Fruit fly (Drosophila melanogaster) whole organism, embryonic: ENCODE results near the gene CG31213.

ENCODE experiments used
- Adf1 ChIP-seq: fragments of 200-800 bp; sonication (Bioruptor generic); IDR thresholded peaks from 2 replicates; pipeline ENCODE4 v1.3.6; 2022; ENCODE audit warnings: missing biosample characterization, missing genetic modification characterization
- Awh ChIP-seq: fragments of 200-800 bp; sonication (Bioruptor generic); IDR thresholded peaks from 2 replicates; pipeline ENCODE4, ENCODE4 v1.3.6; 2022; ENCODE audit warnings: missing biosample characterization, missing genetic modification characterization
- BEAF-32 ChIP-seq: fragments of 200-800 bp; sonication (Bioruptor generic); optimal IDR thresholded peaks from 3 replicates; lab custom pipeline; 2017; ENCODE audit warnings: missing biosample characterization, missing genetic modification characterization, mild to moderate bottlenecking, moderate library complexity, missing genetic modification reagents
- CG10209 ChIP-seq: fragments of 200-800 bp; sonication (Bioruptor generic); optimal IDR thresholded peaks from 3 replicates; lab custom pipeline; 2017; ENCODE audit warnings: missing biosample characterization, mild to moderate bottlenecking, missing genetic modification characterization, missing genetic modification reagents
- CG10274 ChIP-seq: fragments of 200-800 bp; sonication (Bioruptor generic); optimal IDR thresholded peaks from 3 replicates; lab custom pipeline; 2017; ENCODE audit warnings: missing biosample characterization, mild to moderate bottlenecking, missing genetic modification characterization
- CG10565 ChIP-seq: fragments of 200-800 bp; sonication (Bioruptor generic); optimal IDR thresholded peaks from 3 replicates; lab custom pipeline; 2016; ENCODE audit warnings: missing biosample characterization, mild to moderate bottlenecking, missing genetic modification characterization
- CG13123 ChIP-seq: fragments of 200-800 bp; sonication (Bioruptor generic); optimal IDR thresholded peaks from 2 replicates; lab custom pipeline; 2016; ENCODE audit warnings: missing biosample characterization, missing genetic modification characterization
- CG13775 ChIP-seq: fragments of 200-800 bp; sonication (Bioruptor generic); optimal IDR thresholded peaks from 3 replicates; lab custom pipeline; 2017; ENCODE audit warnings: missing biosample characterization, mild to moderate bottlenecking, missing genetic modification characterization
- CG14965 ChIP-seq: fragments of 200-800 bp; sonication (Bioruptor generic); optimal IDR thresholded peaks from 2 replicates; lab custom pipeline; 2016; ENCODE audit warnings: missing biosample characterization, missing genetic modification characterization, borderline replicate concordance
- CG15011 ChIP-seq: fragments of 200-800 bp; sonication (Bioruptor generic); optimal IDR thresholded peaks from 3 replicates; lab custom pipeline; 2018; ENCODE audit warnings: missing biosample characterization, mild to moderate bottlenecking, missing genetic modification characterization
- CG16813 ChIP-seq: fragments of 200-800 bp; sonication (Bioruptor generic); IDR thresholded peaks from 3 replicates; pipeline ENCODE4 v1.3.6; 2022; ENCODE audit warnings: missing biosample characterization, missing genetic modification characterization; ENCODE audit not compliant: partially characterized antibody
- CG17186 ChIP-seq: fragments of 200-800 bp; sonication (Bioruptor generic); optimal IDR thresholded peaks from 3 replicates; lab custom pipeline; 2017; ENCODE audit warnings: missing biosample characterization, missing genetic modification reagents, missing genetic modification characterization
- CG17328 ChIP-seq: fragments of 200-800 bp; sonication (Bioruptor generic); IDR thresholded peaks from 2 replicates; pipeline ENCODE4 v1.3.6; 2022; ENCODE audit warnings: missing biosample characterization, missing genetic modification characterization
- CG17612 ChIP-seq: fragments of 200-800 bp; sonication (Bioruptor generic); IDR thresholded peaks from 2 replicates; pipeline ENCODE4 v1.3.6; 2022; ENCODE audit warnings: missing biosample characterization, missing genetic modification characterization
- CG18599 ChIP-seq: fragments of 200-800 bp; sonication (Bioruptor generic); optimal IDR thresholded peaks from 3 replicates; lab custom pipeline; 2017; ENCODE audit warnings: missing biosample characterization, missing genetic modification characterization, mild to moderate bottlenecking, moderate library complexity, missing genetic modification reagents
- CG2712 ChIP-seq: fragments of 200-800 bp; optimal IDR thresholded peaks from 3 replicates; lab custom pipeline; 2019; ENCODE audit warnings: missing biosample characterization, mild to moderate bottlenecking, missing genetic modification characterization, moderate library complexity
- CG32532 ChIP-seq: fragments of 200-800 bp; sonication (Bioruptor generic); IDR thresholded peaks from 2 replicates; pipeline ENCODE4 v1.3.6; 2022; ENCODE audit warnings: missing biosample characterization, missing genetic modification characterization
- CG34422 ChIP-seq: fragments of 200-800 bp; sonication (Bioruptor generic); IDR thresholded peaks from 3 replicates; pipeline ENCODE4 v1.3.6; 2022; ENCODE audit warnings: missing biosample characterization, missing genetic modification characterization
- CG3995 ChIP-seq: fragments of 200-800 bp; sonication (Bioruptor generic); optimal IDR thresholded peaks from 3 replicates; lab custom pipeline; 2016; ENCODE audit warnings: missing biosample characterization, missing genetic modification characterization
- CG4328 ChIP-seq: fragments of 200-800 bp; sonication (Bioruptor generic); optimal IDR thresholded peaks from 3 replicates; lab custom pipeline; 2017; ENCODE audit warnings: missing biosample characterization, missing genetic modification reagents, missing genetic modification characterization
- CG7839 ChIP-seq: fragments of 200-800 bp; sonication (Bioruptor generic); optimal IDR thresholded peaks from 3 replicates; lab custom pipeline; 2018; ENCODE audit warnings: missing biosample characterization, mild to moderate bottlenecking, missing genetic modification characterization, moderate library complexity
- CG8478 ChIP-seq: fragments of >200 bp; optimal IDR thresholded peaks from 2 replicates; lab custom pipeline; 2018
- CG8924 ChIP-seq: fragments of 200-800 bp; optimal IDR thresholded peaks from 3 replicates; lab custom pipeline; 2019; ENCODE audit warnings: missing biosample characterization, mild to moderate bottlenecking, missing genetic modification characterization, moderate library complexity
- CG9727 ChIP-seq: fragments of 200-800 bp; sonication (Bioruptor generic); optimal IDR thresholded peaks from 3 replicates; lab custom pipeline; 2017; ENCODE audit warnings: missing biosample characterization, mild to moderate bottlenecking, missing genetic modification characterization
- Dbx ChIP-seq: fragments of 200-800 bp; sonication (Bioruptor generic); IDR thresholded peaks from 3 replicates; pipeline ENCODE4 v1.3.6; 2022; ENCODE audit warnings: missing biosample characterization, missing genetic modification characterization
- Fer1 ChIP-seq: fragments of 200-800 bp; sonication (Bioruptor generic); optimal IDR thresholded peaks from 2 replicates; lab custom pipeline; 2017; ENCODE audit warnings: missing biosample characterization, mild to moderate bottlenecking, missing genetic modification characterization
- HLH4C ChIP-seq: fragments of 200-800 bp; sonication (Bioruptor generic); IDR thresholded peaks from 3 replicates; pipeline ENCODE4 v1.3.6; 2022; ENCODE audit warnings: missing biosample characterization, missing genetic modification characterization; ENCODE audit not compliant: partially characterized antibody
- Hr78 ChIP-seq, 2 experiments: fragments of 200-800 bp in 1 of 2; fragments of >200 bp in 1 of 2; sonication (Bioruptor generic) in 1 of 2; optimal IDR thresholded peaks; 2 replicates each; lab custom pipeline; 2017 to 2019; ENCODE audit warnings: missing biosample characterization in 2 of 2, missing genetic modification characterization in 2 of 2, mild to moderate bottlenecking in 1 of 2, moderate library complexity in 1 of 2
- Med ChIP-seq: fragments of 200-800 bp; sonication (Bioruptor generic); peaks from one replicate; lab custom pipeline; 2016; ENCODE audit warnings: missing biosample characterization, missing genetic modification characterization, mild to moderate bottlenecking, inconsistent platforms, moderate library complexity
- Nf-YA ChIP-seq: fragments of 200-800 bp; sonication (Bioruptor generic); IDR thresholded peaks from 2 replicates; pipeline ENCODE4 v1.3.6; 2022; ENCODE audit warnings: missing biosample characterization, missing genetic modification characterization
- Opbp ChIP-seq: fragments of 200-800 bp; sonication (Bioruptor generic); IDR thresholded peaks from 3 replicates; pipeline ENCODE4 v1.3.6; 2022; ENCODE audit warnings: missing biosample characterization, missing genetic modification characterization; ENCODE audit not compliant: partially characterized antibody
- Ptx1 ChIP-seq: fragments of 200-800 bp; sonication (Bioruptor generic); IDR thresholded peaks from 2 replicates; pipeline ENCODE4 v1.3.6; 2022; ENCODE audit warnings: missing biosample characterization, missing genetic modification characterization
- Sry-δ ChIP-seq: fragments of 200-800 bp; sonication (Bioruptor generic); optimal IDR thresholded peaks from 2 replicates; lab custom pipeline; 2016; ENCODE audit warnings: missing biosample characterization, missing genetic modification characterization
- YL-1 ChIP-seq: fragments of 200-800 bp; sonication (Bioruptor generic); optimal IDR thresholded peaks from 3 replicates; lab custom pipeline; 2017; ENCODE audit warnings: missing biosample characterization, mild to moderate bottlenecking, missing genetic modification characterization
- cg ChIP-seq: fragments of 200-800 bp; sonication (Bioruptor generic); optimal IDR thresholded peaks from 3 replicates; lab custom pipeline; 2019; ENCODE audit warnings: missing biosample characterization, mild to moderate bottlenecking, missing genetic modification characterization, moderate library complexity
- cwo ChIP-seq: fragments of 200-800 bp; sonication (Bioruptor generic); optimal IDR thresholded peaks from 3 replicates; lab custom pipeline; 2017; ENCODE audit warnings: missing biosample characterization, missing genetic modification characterization, mild to moderate bottlenecking, moderate library complexity, missing genetic modification reagents
- dimm ChIP-seq: fragments of 200-800 bp; sonication (Bioruptor generic); IDR thresholded peaks from 2 replicates; pipeline ENCODE4 v1.3.6; 2022; ENCODE audit warnings: missing biosample characterization, missing genetic modification characterization
- en ChIP-seq: fragments of 200-800 bp; sonication (Bioruptor generic); optimal IDR thresholded peaks from 2 replicates; lab custom pipeline; 2016; ENCODE audit warnings: missing biosample characterization, missing genetic modification characterization
- fd3F ChIP-seq: fragments of 200-800 bp; sonication (Bioruptor generic); optimal IDR thresholded peaks from 2 replicates; lab custom pipeline; 2018; ENCODE audit warnings: missing biosample characterization, mild to moderate bottlenecking, missing genetic modification characterization, moderate library complexity
- ftz-f1 ChIP-seq: fragments of 200-800 bp; sonication (Bioruptor generic); optimal IDR thresholded peaks from 2 replicates; lab custom pipeline; 2016; ENCODE audit warnings: missing biosample characterization, missing genetic modification characterization
- inv ChIP-seq: fragments of 200-800 bp; sonication (Bioruptor generic); IDR thresholded peaks from 2 replicates; pipeline ENCODE4 v1.3.6; 2022; ENCODE audit warnings: missing biosample characterization, missing genetic modification characterization; ENCODE audit not compliant: partially characterized antibody
- lola ChIP-seq, 3 experiments: fragments of >200 bp in 2 of 3; fragments of 200-800 bp in 1 of 3; sonication (Bioruptor generic) in 1 of 3; optimal IDR thresholded peaks; 2 replicates each; lab custom pipeline; 2017 to 2019; ENCODE audit warnings: missing biosample characterization in 3 of 3, missing genetic modification characterization in 3 of 3, mild to moderate bottlenecking in 1 of 3, moderate library complexity in 1 of 3
- schlank ChIP-seq: fragments of 200-800 bp; sonication (Bioruptor generic); optimal IDR thresholded peaks from 2 replicates; lab custom pipeline; 2018; ENCODE audit warnings: missing biosample characterization, mild to moderate bottlenecking, missing genetic modification characterization
- slou ChIP-seq: fragments of 200-800 bp; sonication (Bioruptor generic); optimal IDR thresholded peaks from 3 replicates; lab custom pipeline; 2016; ENCODE audit warnings: missing biosample characterization, missing genetic modification characterization
- sna ChIP-seq: fragments of 200-800 bp; sonication (Bioruptor generic); IDR thresholded peaks from 2 replicates; pipeline ENCODE4 v1.3.6; 2022; ENCODE audit warnings: missing biosample characterization, missing genetic modification characterization; ENCODE audit not compliant: partially characterized antibody
- sug ChIP-seq: fragments of 200-800 bp; optimal IDR thresholded peaks from 2 replicates; lab custom pipeline; 2019; ENCODE audit warnings: missing biosample characterization, mild to moderate bottlenecking, missing genetic modification characterization, moderate library complexity
- twi ChIP-seq: fragments of 200-800 bp; optimal IDR thresholded peaks from 2 replicates; lab custom pipeline; 2019; ENCODE audit warnings: missing biosample characterization, mild to moderate bottlenecking, missing genetic modification characterization, moderate library complexity
- vvl ChIP-seq: fragments of 200-800 bp; sonication (Bioruptor generic); IDR thresholded peaks from 2 replicates; pipeline ENCODE4 v1.3.6; 2022; ENCODE audit warnings: missing biosample characterization, missing genetic modification characterization

The CG31213 gene

DNA sequence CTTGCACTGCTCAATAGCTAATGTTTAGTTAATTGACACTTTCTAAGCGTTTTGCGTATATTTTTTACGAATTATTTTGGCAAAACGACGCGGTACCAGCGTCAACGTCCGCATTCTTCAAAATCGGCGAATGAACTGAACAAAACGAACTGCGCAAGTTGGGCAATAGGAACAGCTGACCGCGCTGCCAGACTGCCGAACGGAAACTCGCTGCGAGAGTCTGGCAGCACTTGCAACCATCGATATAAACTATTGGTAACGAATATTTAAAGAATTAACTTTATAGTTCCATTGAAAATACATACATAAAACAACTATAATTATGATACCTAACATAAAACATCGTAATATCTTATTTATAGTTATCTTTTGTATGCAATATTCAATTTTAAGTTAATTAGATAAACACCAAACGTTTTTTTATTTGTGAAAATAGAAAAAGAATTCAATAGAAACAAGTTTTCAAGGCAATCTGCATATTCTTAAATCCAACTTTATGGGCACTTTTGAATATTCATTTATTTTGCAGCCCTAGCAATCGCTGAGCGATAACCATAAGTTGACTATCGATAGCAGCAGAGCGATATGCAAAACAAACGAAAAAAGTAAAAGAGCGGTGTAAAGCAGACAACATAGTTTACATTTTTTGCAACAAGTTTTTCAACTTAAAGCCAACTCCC is 35.8 kb downstream of the CG31213 start, which contains the start of the genes Hs6st and MED25 (continued):
- no peak for TF ChIP-seq CG10209
- peak in 1 of 2 experiments; percentile 15 for TF ChIP-seq Hr78 (GFP tag; optimal IDR thresholded peaks at IDR 0.05; lab: Kevin White, UChicago)
- TF ChIP-seq Ptx1 (GFP tag; lab: Robert Waterston, UW) = 0 out of 2 replicates have a peak, but pooled peaks have one; percentile 15
- TF ChIP-seq CG17328 (GFP tag; lab: Robert Waterston, UW) = peak; percentile 25
- TF ChIP-seq CG4328 = peak; percentile 48
- TF ChIP-seq lola (GFP tag; optimal IDR thresholded peaks at IDR 0.05; lab: Kevin White, UChicago) = no peak
- no peak for TF ChIP-seq twi (tag; lab: Kevin White, UChicago)
- TF ChIP-seq Fer1 (GFP tag; lab: Kevin White, UChicago) = no peak
- TF ChIP-seq vvl (GFP tag; lab: Robert Waterston, UW) = peak; percentile 40
- TF ChIP-seq CG16813 (GFP tag; lab: Robert Waterston, UW) = peak; percentile 76
- TF ChIP-seq CG18599 (GFP tag; lab: Kevin White, UChicago) = peak; percentile 74
- TF ChIP-seq dimm = no peak
- TF ChIP-seq Med (GFP tag; lab: Kevin White, UChicago) = peak; percentile 72
- TF ChIP-seq en (GFP tag; lab: Kevin White, UChicago) = no peak
- peak; percentile 60 for TF ChIP-seq YL-1 (GFP tag; lab: Kevin White, UChicago)
- TF ChIP-seq sug = no peak
- no peak for TF ChIP-seq CG8478 (lab: Kevin White, UChicago)
- TF ChIP-seq CG15011 (GFP tag; lab: Kevin White, UChicago) = peak; percentile 59
- no peak for TF ChIP-seq Adf1 (GFP tag; lab: Robert Waterston, UW)
- no peak for TF ChIP-seq cg (GFP tag; lab: Kevin White, UChicago)
- peak; percentile 67 for TF ChIP-seq sna (GFP tag; lab: Robert Waterston, UW)
- no peak for TF ChIP-seq slou (GFP tag; lab: Kevin White, UChicago)
- peak; percentile 71 for TF ChIP-seq inv (GFP tag; lab: Robert Waterston, UW)
- TF ChIP-seq CG13123 (GFP tag; lab: Kevin White, UChicago) = no peak
- no peak for TF ChIP-seq CG17612 (GFP tag; lab: Robert Waterston, UW)
- peak; percentile 63 for TF ChIP-seq CG8924
- peak; percentile 84 for TF ChIP-seq CG17186 (GFP tag; lab: Kevin White, UChicago)
- peak; percentile 70 for TF ChIP-seq Dbx
- peak; percentile 13 for TF ChIP-seq ftz-f1 (GFP tag; lab: Kevin White, UChicago)
- no peak for TF ChIP-seq CG14965
- TF ChIP-seq fd3F (GFP tag; lab: Kevin White, UChicago) = no peak
- no peak for TF ChIP-seq CG10565 (GFP tag; lab: Kevin White, UChicago)
- no peak for TF ChIP-seq schlank (tag; lab: Kevin White, UChicago)
- TF ChIP-seq CG7839 = peak; percentile 50
- TF ChIP-seq BEAF-32 (GFP tag; lab: Kevin White, UChicago) = peak; percentile 88
- TF ChIP-seq cwo (GFP tag; lab: Kevin White, UChicago) = peak; percentile 45
- peak; percentile 68 for TF ChIP-seq Opbp (GFP tag; lab: Robert Waterston, UW)
- TF ChIP-seq CG3995 (GFP tag; lab: Kevin White, UChicago) = peak; percentile 63
- peak; percentile 75 for TF ChIP-seq Sry-δ (GFP tag; lab: Kevin White, UChicago)
- TF ChIP-seq CG9727 (GFP tag; lab: Kevin White, UChicago) = peak; percentile 54
- 0 out of 2 replicates have a peak, but pooled peaks have one; percentile 9 for TF ChIP-seq Nf-YA
- no peak for TF ChIP-seq CG10274 (GFP tag; lab: Kevin White, UChicago)
- 0 out of 2 replicates have a peak, but pooled peaks have one; percentile 13 for TF ChIP-seq Awh (GFP tag; lab: Robert Waterston, UW)
- TF ChIP-seq CG13775 (GFP tag; lab: Kevin White, UChicago) = peak; percentile 41
- TF ChIP-seq HLH4C (GFP tag; lab: Robert Waterston, UW) = peak; percentile 78
- TF ChIP-seq CG34422 (GFP tag; lab: Robert Waterston, UW) = peak; percentile 84; the same call in 1 of the 3 replicates
- peak; percentile 37 for TF ChIP-seq CG2712 (tag; lab: Kevin White, UChicago)
- TF ChIP-seq CG32532 (GFP tag; lab: Robert Waterston, UW) = peak; percentile 41; the same call in 1 of the 2 replicates
